Worm (Caenorhabditis elegans): ENCODE results near the gene msp-152.

DNA sequence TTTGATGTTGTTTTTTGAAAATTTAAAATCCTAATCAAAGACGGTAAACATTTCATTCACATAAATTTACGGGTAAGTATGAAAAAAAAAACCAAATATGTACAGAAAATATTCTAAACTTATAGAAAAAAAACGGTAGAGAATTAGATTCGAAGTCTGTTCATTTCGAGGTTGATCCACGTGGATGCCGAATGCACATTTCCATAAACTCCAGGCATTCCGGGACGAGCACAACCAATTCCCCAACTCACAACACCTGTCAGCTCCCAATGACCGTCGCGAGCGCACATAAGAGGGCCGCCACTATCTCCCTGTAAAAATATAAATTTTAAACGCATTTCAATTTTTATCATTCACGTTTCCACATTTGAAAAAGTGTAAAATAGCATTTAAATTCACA lies 15.3 kb downstream of the msp-152 start:
- TF ChIP-seq lin-15B (tag; optimal IDR thresholded peaks at IDR 0.05) (no peak), ceh-16 (tag; optimal IDR thresholded peaks at IDR 0.05) (no peak), ZK546.5 (tag; optimal IDR thresholded peaks at IDR 0.05) (no peak), mdl-1 (tag; optimal IDR thresholded peaks at IDR 0.05) (no peak), egl-27 (tag; optimal IDR thresholded peaks at IDR 0.05) (no peak), pha-4 (tag; optimal IDR thresholded peaks at IDR 0.05) (no peak), snpc-4 (tag; optimal IDR thresholded peaks at IDR 0.05) (no peak)

Measured in whole organism, L3 larva.